Fruit fly (Drosophila melanogaster): ENCODE measurements around the gene RpS27A.
A peak's percentile ranks its signal among the peaks of the same experiment; 100 is the strongest.

RpS27A gene

dm6 chr2L:10442048-10442790 lies 34.1 kb downstream of the RpS27A start, which contains the start of gene loh (continued):
- TF ChIP-seq gce (GFP tag; IDR thresholded peaks at IDR 0.05) (no peak), CoRest (tag; optimal IDR thresholded peaks at IDR 0.05) (peak; percentile 73), da (GFP tag; optimal IDR thresholded peaks at IDR 0.05) (no peak), ranshi (GFP tag; IDR thresholded peaks at IDR 0.05) (no peak), CG7271 (tag; optimal IDR thresholded peaks at IDR 0.05) (no peak), CG3281 (GFP tag; optimal IDR thresholded peaks at IDR 0.05) (peak; percentile 50), BtbVII (GFP tag; optimal IDR thresholded peaks at IDR 0.05) (peak; percentile 46), dan (GFP tag; IDR thresholded peaks at IDR 0.05) (no peak), CG17912 (GFP tag; optimal IDR thresholded peaks at IDR 0.05) (no peak), Ravus (GFP tag; IDR thresholded peaks at IDR 0.05) (no peak), CG17568 (GFP tag; optimal IDR thresholded peaks at IDR 0.05) (no peak), CG12071 (GFP tag; optimal IDR thresholded peaks at IDR 0.05) (no peak), HHEX (GFP tag; optimal IDR thresholded peaks at IDR 0.05) (no peak), vnd (GFP tag; IDR thresholded peaks at IDR 0.05; ENCODE audit: partially characterized antibody) (no peak), Hr78 (GFP tag; optimal IDR thresholded peaks at IDR 0.05) (no peak), CG10565 (GFP tag; optimal IDR thresholded peaks at IDR 0.05) (no peak), CG15696 (tag; optimal IDR thresholded peaks at IDR 0.05) (peak; percentile 10), tin (GFP tag; optimal IDR thresholded peaks at IDR 0.05) (peak; percentile 61), Atf3 (GFP tag; optimal IDR thresholded peaks at IDR 0.05) (no peak), B-H2 (GFP tag; optimal IDR thresholded peaks at IDR 0.05) (no peak), NFAT (GFP tag; IDR thresholded peaks at IDR 0.05) (no peak), CG30431 (GFP tag; optimal IDR thresholded peaks at IDR 0.05) (no peak), CG8388 (GFP tag; optimal IDR thresholded peaks at IDR 0.05) (peak; percentile 51), nerfin-1 (tag; optimal IDR thresholded peaks at IDR 0.05) (no peak), scrt (GFP tag; optimal IDR thresholded peaks at IDR 0.05) (no peak), CG6654 (GFP tag; optimal IDR thresholded peaks at IDR 0.05) (no peak), CG7372 (GFP tag; IDR thresholded peaks at IDR 0.05) (no peak), Atf-2 (GFP tag; optimal IDR thresholded peaks at IDR 0.05) (no peak), Dref (GFP tag; IDR thresholded peaks at IDR 0.05) (no peak), CG31365 (tag; optimal IDR thresholded peaks at IDR 0.05) (no peak), CG34376 (GFP tag; optimal IDR thresholded peaks at IDR 0.05) (no peak), CG6272 (GFP tag; IDR thresholded peaks at IDR 0.05) (no peak), fd64A (GFP tag; optimal IDR thresholded peaks at IDR 0.05) (no peak), zen (tag; optimal IDR thresholded peaks at IDR 0.05) (peak; percentile 21), lov (optimal IDR thresholded peaks at IDR 0.05) (no peak), lov (GFP tag; IDR thresholded peaks at IDR 0.05) (0 out of 3 replicates have a peak, but pooled peaks have one; percentile 15), Poxn (GFP tag; IDR thresholded peaks at IDR 0.05) (no peak), yki (optimal IDR thresholded peaks at IDR 0.05) (no peak), Nf-YC (tag; optimal IDR thresholded peaks at IDR 0.05) (peak; percentile 52), ac (GFP tag; optimal IDR thresholded peaks at IDR 0.05) (no peak), eve (GFP tag; optimal IDR thresholded peaks at IDR 0.05) (peak in 1 of 2 experiments; percentile 84), bab2 (GFP tag; optimal IDR thresholded peaks at IDR 0.05) (no peak), Hey (tag; optimal IDR thresholded peaks at IDR 0.05) (no peak), tap (tag; optimal IDR thresholded peaks at IDR 0.05) (no peak), usp (GFP tag; optimal IDR thresholded peaks at IDR 0.05) (no peak), CG4730 (GFP tag; IDR thresholded peaks at IDR 0.05) (no peak), CG30403 (GFP tag; optimal IDR thresholded peaks at IDR 0.05) (peak; percentile 62), maf-S (GFP tag; optimal IDR thresholded peaks at IDR 0.05) (no peak), pzg (GFP tag; optimal IDR thresholded peaks at IDR 0.05) (no peak), D19A (tag; optimal IDR thresholded peaks at IDR 0.05) (peak; percentile 74), CG1647 (GFP tag; optimal IDR thresholded peaks at IDR 0.05) (no peak)
